Worm (Caenorhabditis elegans) whole organism, L4 larva: ENCODE measurements around the gene inx-2.

ENCODE experiments used
- ces-1 ChIP-seq: fragments of 150-350 bp; sonication (generic microtip); optimal IDR thresholded peaks from 4 replicates; lab custom pipeline; 2014; ENCODE audit warnings: missing biosample characterization, missing genetic modification reagents, missing genetic modification characterization
- egl-43 ChIP-seq: fragments of 200-800 bp; sonication (Bioruptor generic); IDR thresholded peaks from 2 replicates; pipeline ENCODE4 v1.3.6; 2022; ENCODE audit warnings: missing genetic modification reagents, missing genetic modification characterization, missing compliant biosample characterization
- fkh-10 ChIP-seq: fragments of 150-350 bp; optimal IDR thresholded peaks from 2 replicates; lab custom pipeline; 2014; ENCODE audit warnings: missing biosample characterization, missing genetic modification reagents, missing genetic modification characterization
- hmg-1.1 ChIP-seq: fragments of 200-800 bp; sonication (Bioruptor generic); IDR thresholded peaks from 2 replicates; pipeline ENCODE4 v1.3.6; 2022; ENCODE audit warnings: missing genetic modification reagents, missing genetic modification characterization, missing compliant biosample characterization
- nhr-25 ChIP-seq: sonication (generic microtip); optimal IDR thresholded peaks from 2 replicates; lab custom pipeline; 2017; ENCODE audit warnings: missing genetic modification characterization, mild to moderate bottlenecking, missing compliant biosample characterization, antibody characterized with exemption, moderate library complexity, borderline replicate concordance; ENCODE audit not compliant: insufficient read depth
- vab-7 ChIP-seq: fragments of 200-800 bp; sonication (Bioruptor generic); IDR thresholded peaks from 2 replicates; pipeline ENCODE4 v1.3.6; 2022; ENCODE audit warnings: missing genetic modification reagents, missing genetic modification characterization, missing compliant biosample characterization

ce11 chrX:11337095-11337494 is 40.6 kb upstream of the inx-2 start:
- TF ChIP-seq hmg-1.1 (GFP tag; lab: Robert Waterston, UW) (no peak), ces-1 (GFP tag; lab: Kevin White, UChicago) (no peak), egl-43 (GFP tag; lab: Robert Waterston, UW) (no peak), fkh-10 (no peak), vab-7 (no peak), nhr-25 (tag; lab: Kevin White, UChicago) (no peak)
